Worm (Caenorhabditis elegans): ENCODE measurements around the gene Y69A2AR.23.

DNA sequence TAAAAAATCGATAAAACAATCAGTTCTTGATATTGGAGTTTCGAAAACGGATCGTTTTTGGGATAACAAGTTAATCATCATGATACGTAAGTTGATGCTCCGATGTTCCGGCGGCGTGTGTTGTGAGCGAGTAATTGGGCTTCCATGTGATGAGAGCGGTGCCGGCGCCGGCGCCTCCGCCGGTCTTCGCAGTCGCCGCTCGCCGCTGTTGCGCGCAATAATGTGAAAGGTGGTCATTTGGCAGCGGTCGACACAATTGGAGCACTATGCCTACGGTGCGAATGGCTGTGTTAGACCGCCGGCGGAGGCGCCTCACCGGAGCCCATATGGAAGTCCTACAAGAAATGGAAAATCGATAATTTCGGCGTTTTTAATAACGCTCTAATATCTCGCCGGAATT is 354 bp upstream of the Y69A2AR.23 start:
- TF ChIP-seq dao-5 (tag; optimal IDR thresholded peaks at IDR 0.05): no peak
- TF ChIP-seq him-1 (tag; optimal IDR thresholded peaks at IDR 0.05): no peak
- no peak for TF ChIP-seq W03F9.2 (tag; optimal IDR thresholded peaks at IDR 0.05)

All from whole organism, L4/young adult.